Worm (Caenorhabditis elegans): ENCODE results near the gene ugt-12.

ce11 chrV:4894971-4895370 is 5.5 kb upstream of the ugt-12 start, which contains the start of gene ugt-11:
- TF ChIP-seq ztf-11 (tag; optimal IDR thresholded peaks at IDR 0.05) (no peak), skn-1 (tag; optimal IDR thresholded peaks at IDR 0.05) (no peak)

All from whole organism, L1 larva.